Worm (Caenorhabditis elegans) whole organism, early embryonic: ENCODE measurements around the gene sre-33.

Experiments
- B0310.2 ChIP-seq: sonication (generic microtip); optimal IDR thresholded peaks from 2 replicates; lab custom pipeline; 2016; ENCODE audit warnings: mild to moderate bottlenecking, missing genetic modification characterization, missing compliant biosample characterization
- F13C5.2 ChIP-seq: sonication (generic microtip); optimal IDR thresholded peaks from 2 replicates; lab custom pipeline; 2017; ENCODE audit warnings: mild to moderate bottlenecking, missing genetic modification characterization, inconsistent platforms, missing compliant biosample characterization
- aly-1 ChIP-seq: sonication (generic microtip); optimal IDR thresholded peaks from 2 replicates; lab custom pipeline; 2016; ENCODE audit warnings: missing genetic modification characterization, missing compliant biosample characterization
- ama-1 ChIP-seq: fragments of 150-350 bp; optimal IDR thresholded peaks from 2 replicates; lab custom pipeline; 2014
- ceh-13 ChIP-seq: fragments of 200-800 bp; sonication (Bioruptor generic); optimal IDR thresholded peaks from 2 replicates; lab custom pipeline; 2018; ENCODE audit warnings: mild to moderate bottlenecking, missing genetic modification characterization, missing compliant biosample characterization
- ceh-36 ChIP-seq: sonication (generic microtip); optimal IDR thresholded peaks from 2 replicates; lab custom pipeline; 2016; ENCODE audit warnings: missing genetic modification characterization, inconsistent platforms, missing compliant biosample characterization
- ets-7 ChIP-seq: sonication (generic microtip); optimal IDR thresholded peaks from 2 replicates; lab custom pipeline; 2016; ENCODE audit warnings: missing genotype, missing genetic modification characterization, missing compliant biosample characterization
- flt-1 ChIP-seq: fragments of 200-800 bp; sonication (Bioruptor generic); IDR thresholded peaks from 2 replicates; pipeline ENCODE4 v1.3.6; 2022; ENCODE audit warnings: missing genetic modification characterization, missing compliant biosample characterization
- hmbx-1 ChIP-seq: sonication (generic microtip); optimal IDR thresholded peaks from 2 replicates; lab custom pipeline; 2016; ENCODE audit warnings: mild to moderate bottlenecking, missing genetic modification characterization, missing compliant biosample characterization
- hmg-4 ChIP-seq: fragments of 200-800 bp; sonication (Bioruptor generic); optimal IDR thresholded peaks from 2 replicates; lab custom pipeline; 2018; ENCODE audit warnings: mild to moderate bottlenecking, missing genetic modification characterization, missing compliant biosample characterization
- hnd-1 ChIP-seq: sonication (generic microtip); optimal IDR thresholded peaks from 2 replicates; lab custom pipeline; 2016; ENCODE audit warnings: missing genetic modification characterization, missing compliant biosample characterization
- pes-1 ChIP-seq: fragments of 200-800 bp; sonication (Bioruptor generic); IDR thresholded peaks from 2 replicates; pipeline ENCODE4 v1.3.6; 2022; ENCODE audit warnings: missing genetic modification reagents, missing genetic modification characterization, missing compliant biosample characterization
- scrt-1 ChIP-seq: fragments of 200-800 bp; sonication (Bioruptor generic); IDR thresholded peaks from 2 replicates; pipeline ENCODE4 v1.3.6; 2022; ENCODE audit warnings: missing genetic modification characterization, missing compliant biosample characterization
- sea-1 ChIP-seq: fragments of 200-800 bp; sonication (Bioruptor generic); conservative IDR thresholded peaks from 2 replicates; pipeline ENCODE4 v1.3.6; 2022; ENCODE audit warnings: missing genetic modification characterization, missing compliant biosample characterization
- tbx-11 ChIP-seq: fragments of 200-800 bp; sonication (Bioruptor generic); IDR thresholded peaks from 2 replicates; pipeline ENCODE4 v1.3.6; 2022; ENCODE audit warnings: missing genetic modification characterization, missing compliant biosample characterization
- tbx-37 ChIP-seq: fragments of 200-800 bp; sonication (Bioruptor generic); conservative IDR thresholded peaks from 2 replicates; pipeline ENCODE4 v1.3.6; 2022; ENCODE audit warnings: missing genetic modification reagents, missing genetic modification characterization, missing compliant biosample characterization
- tra-4 ChIP-seq: sonication (generic microtip); optimal IDR thresholded peaks from 2 replicates; lab custom pipeline; 2017; ENCODE audit warnings: missing genetic modification characterization, missing compliant biosample characterization

sre-33 gene

DNA sequence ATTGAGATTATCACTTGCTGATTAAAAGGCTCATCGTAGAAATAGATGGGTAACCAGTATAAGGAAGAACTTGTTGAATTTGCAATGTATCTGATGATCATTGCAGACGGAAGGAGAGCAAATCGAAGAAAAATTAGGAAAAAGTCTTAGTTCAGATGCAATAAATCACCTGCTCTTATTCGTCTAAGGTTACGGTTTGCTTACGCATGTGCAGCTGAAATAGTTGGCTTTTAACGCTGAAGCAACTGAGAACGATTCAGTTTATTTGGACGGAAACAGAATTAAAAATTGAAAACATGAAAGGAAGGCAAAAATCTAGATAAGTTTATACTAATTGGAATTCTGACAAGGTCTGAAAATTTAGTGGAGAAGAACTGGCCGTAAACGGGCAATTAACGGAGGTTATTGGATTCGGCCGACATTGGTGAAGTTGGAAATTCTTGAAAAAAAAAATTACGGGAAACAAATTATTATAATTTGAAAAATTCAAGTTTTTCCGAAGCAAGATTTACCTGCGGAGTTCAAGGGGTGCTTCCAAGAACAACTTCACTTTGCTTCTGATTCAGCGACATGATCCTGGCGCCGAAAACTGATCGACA lies at the start of gene sre-33, which contains the start of gene sre-35:
TSS of gene sre-33 (plus strand) at position 549 of the 599 bp plus-strand sequence.
TSS of gene sre-35 (minus strand) at position 101 of the 599 bp plus-strand sequence.
- TF ChIP-seq B0310.2 (no peak), scrt-1 (GFP tag; lab: Robert Waterston, UW) (no peak)

DNA sequence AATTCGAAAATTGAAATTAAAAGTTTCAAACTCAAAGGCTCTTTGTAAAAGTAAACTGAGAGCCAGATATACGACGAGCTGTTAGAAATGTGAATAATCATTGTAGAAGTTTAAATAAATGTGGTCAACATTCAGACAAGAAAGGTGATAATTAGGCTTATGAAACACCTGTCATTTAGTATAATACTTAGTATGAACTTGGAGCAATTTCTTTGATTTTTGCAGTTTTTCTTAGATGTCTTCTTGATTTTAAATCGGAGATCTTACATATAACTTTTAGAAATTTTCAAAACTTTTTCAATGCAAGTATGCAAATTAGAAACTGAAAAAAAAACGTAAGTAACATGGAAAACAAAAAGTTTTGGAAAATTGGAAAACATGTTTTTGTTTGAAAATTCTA lies 46.7 kb upstream of the sre-33 start, which contains the start of gene sre-30:
TSS of gene sre-30 (minus strand) at position 101 of the 400 bp plus-strand sequence.
- TF ChIP-seq F13C5.2 (tag; lab: Kevin White, UChicago), result no peak
- TF ChIP-seq tbx-37 (GFP tag; lab: Robert Waterston, UW), result no peak
- TF ChIP-seq ets-7 (tag; lab: Kevin White, UChicago), result no peak
- TF ChIP-seq B0310.2, result no peak
- no peak for TF ChIP-seq tbx-11 (GFP tag; lab: Robert Waterston, UW)
- TF ChIP-seq ceh-36 (tag; lab: Kevin White, UChicago), result no peak
- TF ChIP-seq sea-1 (GFP tag; lab: Robert Waterston, UW), result no peak
- no peak for TF ChIP-seq tra-4 (tag; lab: Kevin White, UChicago)
- no peak for TF ChIP-seq hnd-1 (tag; lab: Kevin White, UChicago)
- no peak for TF ChIP-seq pes-1
- no peak for TF ChIP-seq ceh-13 (GFP tag; lab: Kevin White, UChicago)
- TF ChIP-seq ama-1 (lab: Kevin White, UChicago), result no peak
- TF ChIP-seq hmg-4 (GFP tag; lab: Kevin White, UChicago), result no peak
- no peak for TF ChIP-seq scrt-1 (GFP tag; lab: Robert Waterston, UW)
- TF ChIP-seq aly-1, result no peak
- no peak for TF ChIP-seq flt-1

DNA sequence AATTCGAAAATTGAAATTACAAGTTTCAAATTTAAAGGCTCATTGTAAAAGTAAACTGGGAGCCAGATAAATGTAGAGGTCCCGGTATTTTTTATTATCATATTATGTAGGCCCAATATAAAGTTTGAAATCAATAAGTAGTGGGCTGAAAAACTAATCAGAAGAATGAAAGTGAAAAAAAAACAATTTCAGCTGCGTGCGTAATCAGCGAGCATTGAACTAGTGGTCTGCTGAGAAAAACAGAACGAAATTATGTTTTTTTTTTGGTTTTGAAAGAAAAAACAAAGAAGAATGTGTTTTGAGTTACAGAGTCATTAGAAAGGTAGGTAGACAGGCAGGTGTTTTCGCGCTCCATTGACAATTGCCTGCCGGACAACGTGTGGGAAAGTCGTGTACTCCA lies 44.4 kb upstream of the sre-33 start, which contains the start of gene sre-31:
TSS of gene sre-31 (minus strand) at position 101 of the 400 bp plus-strand sequence.
- TF ChIP-seq ceh-36 (tag; lab: Kevin White, UChicago) (no peak), sea-1 (GFP tag; lab: Robert Waterston, UW) (no peak), ceh-13 (GFP tag; lab: Kevin White, UChicago) (no peak), hnd-1 (tag; lab: Kevin White, UChicago) (no peak), pes-1 (no peak)

- no peak for TF ChIP-seq hmbx-1
Measured at ce11 chrII:12410107-12410506, 43.0 kb upstream of the sre-33 start, which contains the start of gene F57G9.3. F57G9.3 (minus strand) TSS chrII:12410207.

- TF ChIP-seq tra-4 (tag; lab: Kevin White, UChicago) (no peak), hmbx-1 (no peak), ceh-13 (GFP tag; lab: Kevin White, UChicago) (no peak)
Measured at ce11 chrII:12412417-12412816, 40.7 kb upstream of the sre-33 start, which contains the start of gene Y57A10C.1. Y57A10C.1 (minus strand) TSS chrII:12412517.

ce11 chrII:12414805-12415204 lies 38.3 kb upstream of the sre-33 start, which contains the start of gene Y57A10C.11:
Y57A10C.11 (minus strand) TSS chrII:12414905.
- TF ChIP-seq aly-1, result no peak
- TF ChIP-seq tbx-37 (GFP tag; lab: Robert Waterston, UW), result no peak
- TF ChIP-seq scrt-1 (GFP tag; lab: Robert Waterston, UW), result no peak
- TF ChIP-seq tbx-11 (GFP tag; lab: Robert Waterston, UW), result no peak
- no peak for TF ChIP-seq hmbx-1
- no peak for TF ChIP-seq B0310.2
- TF ChIP-seq hnd-1 (tag; lab: Kevin White, UChicago), result no peak
- TF ChIP-seq pes-1, result no peak
- no peak for TF ChIP-seq ceh-36 (tag; lab: Kevin White, UChicago)
- no peak for TF ChIP-seq flt-1

DNA sequence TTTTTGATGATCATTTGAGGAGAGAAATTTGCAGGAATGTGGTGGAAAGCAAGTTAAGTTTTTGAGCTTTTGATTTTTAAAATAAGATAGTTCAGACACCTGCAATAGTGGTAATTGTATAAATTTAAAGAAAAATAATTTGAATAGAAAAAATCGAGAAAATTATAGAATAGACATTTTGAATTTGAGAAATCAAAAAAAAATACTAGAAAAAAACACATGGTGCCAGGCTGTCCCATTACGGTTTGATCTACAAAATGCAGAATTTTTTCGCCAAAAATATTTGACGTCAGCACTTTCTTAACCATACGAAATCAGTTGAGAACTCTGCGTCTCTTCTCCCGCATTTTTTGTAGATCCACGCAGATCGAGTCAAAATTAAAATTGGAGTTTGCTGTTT lies 35.6 kb upstream of the sre-33 start, which contains the start of gene sre-27:
TSS of gene sre-27 (minus strand) at position 101 of the 400 bp plus-strand sequence.
- TF ChIP-seq flt-1 (no peak), ets-7 (tag; lab: Kevin White, UChicago) (no peak), B0310.2 (no peak), hmbx-1 (no peak), ceh-13 (GFP tag; lab: Kevin White, UChicago) (no peak)

DNA sequence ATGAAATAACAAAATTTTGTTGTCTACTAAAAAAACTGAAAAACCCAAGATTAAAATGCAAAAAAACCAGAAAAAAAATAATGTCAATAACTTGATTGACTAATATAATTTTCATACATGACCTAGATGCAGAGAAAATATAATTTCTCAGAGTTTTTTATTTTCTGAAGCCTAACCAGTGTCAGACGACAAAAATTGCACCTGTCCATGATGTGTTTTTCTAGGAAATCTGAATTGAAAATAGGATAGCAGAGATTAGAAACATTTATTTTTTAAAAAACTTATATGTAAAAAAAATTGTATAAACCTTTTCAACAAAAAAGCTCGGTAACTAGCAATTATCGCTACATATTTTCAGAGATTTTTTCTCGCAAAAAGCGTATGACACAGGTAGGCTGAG lies 35.1 kb upstream of the sre-33 start:
- no peak for TF ChIP-seq hnd-1 (tag; lab: Kevin White, UChicago)
- TF ChIP-seq F13C5.2 (tag; lab: Kevin White, UChicago), result no peak
- TF ChIP-seq tra-4 (tag; lab: Kevin White, UChicago), result no peak
- no peak for TF ChIP-seq tbx-11 (GFP tag; lab: Robert Waterston, UW)
- no peak for TF ChIP-seq tbx-37 (GFP tag; lab: Robert Waterston, UW)
- TF ChIP-seq ama-1 (lab: Kevin White, UChicago), result no peak
- TF ChIP-seq ceh-13 (GFP tag; lab: Kevin White, UChicago), result no peak
- no peak for TF ChIP-seq hmbx-1
- no peak for TF ChIP-seq B0310.2
- TF ChIP-seq ets-7 (tag; lab: Kevin White, UChicago), result no peak
- no peak for TF ChIP-seq pes-1
- TF ChIP-seq hmg-4 (GFP tag; lab: Kevin White, UChicago), result no peak
- TF ChIP-seq sea-1 (GFP tag; lab: Robert Waterston, UW), result no peak

DNA sequence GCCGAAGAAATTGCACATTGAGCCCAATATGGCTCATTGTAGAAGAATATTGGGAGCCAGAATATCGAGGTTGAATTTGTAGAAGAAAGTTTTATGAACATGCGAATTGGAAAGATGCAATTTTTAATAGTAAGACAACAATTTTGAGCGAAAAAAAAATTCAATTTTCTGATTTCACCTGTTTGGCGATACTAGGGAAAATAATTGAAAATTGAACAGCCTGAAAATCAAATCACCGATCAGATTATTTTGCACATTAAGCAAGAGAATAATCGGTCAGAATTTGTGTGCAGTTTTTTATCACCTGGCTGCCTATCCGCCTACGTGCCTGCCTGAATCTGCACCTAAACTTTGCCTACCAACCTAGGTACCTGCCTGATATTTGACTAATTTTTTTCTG lies 32.6 kb upstream of the sre-33 start, which contains the start of gene sre-26:
TSS of gene sre-26 (minus strand) at position 101 of the 400 bp plus-strand sequence.
- TF ChIP-seq ceh-36 (tag; lab: Kevin White, UChicago) (no peak), pes-1 (no peak), tra-4 (tag; lab: Kevin White, UChicago) (no peak), tbx-11 (GFP tag; lab: Robert Waterston, UW) (no peak), ama-1 (lab: Kevin White, UChicago) (no peak), aly-1 (no peak), sea-1 (GFP tag; lab: Robert Waterston, UW) (no peak)
